Worm (Caenorhabditis elegans) whole organism, mixed stage, embryonic: ENCODE results near the gene msp-38.

Experiments used
- M03D4.4 ChIP-seq: sonication (generic microtip); optimal IDR thresholded peaks from 2 replicates; lab custom pipeline; 2017; ENCODE audit warnings: mild to moderate bottlenecking, missing genetic modification characterization, missing compliant biosample characterization
- bed-3 ChIP-seq: fragments of 200-800 bp; sonication (Bioruptor generic); optimal IDR thresholded peaks from 3 replicates; lab custom pipeline; 2018; ENCODE audit warnings: mild to moderate bottlenecking, missing genetic modification characterization, moderate library complexity, missing compliant biosample characterization
- blmp-1 ChIP-seq: fragments of 150-350 bp; optimal IDR thresholded peaks from 2 replicates; lab custom pipeline; 2014; ENCODE audit warnings: missing biosample characterization, missing genetic modification characterization
- ceh-39 ChIP-seq: fragments of 150-350 bp; optimal IDR thresholded peaks from 2 replicates; lab custom pipeline; 2014; ENCODE audit warnings: missing biosample characterization, missing genetic modification characterization
- ceh-43 ChIP-seq: fragments of 200-800 bp; sonication (Bioruptor generic); optimal IDR thresholded peaks from 2 replicates; lab custom pipeline; 2018; ENCODE audit warnings: mild to moderate bottlenecking, missing genetic modification characterization, moderate library complexity, missing compliant biosample characterization
- ceh-83 ChIP-seq: fragments of 200-800 bp; sonication (Bioruptor generic); optimal IDR thresholded peaks from 2 replicates; lab custom pipeline; 2018; ENCODE audit warnings: mild to moderate bottlenecking, missing genetic modification characterization, missing compliant biosample characterization
- ces-1 ChIP-seq: fragments of 150-350 bp; optimal IDR thresholded peaks from 2 replicates; lab custom pipeline; 2014; ENCODE audit warnings: missing biosample characterization, missing genetic modification reagents, missing genetic modification characterization
- cnd-1 ChIP-seq: fragments of 200-800 bp; sonication (Bioruptor generic); optimal IDR thresholded peaks from 2 replicates; lab custom pipeline; 2018; ENCODE audit warnings: mild to moderate bottlenecking, missing genetic modification characterization, missing compliant biosample characterization
- drap-1 ChIP-seq: fragments of 200-800 bp; sonication (Bioruptor generic); optimal IDR thresholded peaks from 3 replicates; lab custom pipeline; 2018; ENCODE audit warnings: mild to moderate bottlenecking, missing genetic modification characterization, missing compliant biosample characterization
- elt-1 ChIP-seq: sonication (generic microtip); optimal IDR thresholded peaks from 2 replicates; lab custom pipeline; 2017; ENCODE audit warnings: missing genetic modification characterization, mild to moderate bottlenecking, missing compliant biosample characterization, antibody characterized with exemption, moderate library complexity, borderline replicate concordance; ENCODE audit not compliant: insufficient read depth
- elt-3 ChIP-seq: fragments of 150-350 bp; optimal IDR thresholded peaks from 2 replicates; lab custom pipeline; 2014; ENCODE audit warnings: missing biosample characterization, missing genetic modification characterization
- flh-1 ChIP-seq: fragments of 200-800 bp; sonication (Bioruptor generic); optimal IDR thresholded peaks from 2 replicates; lab custom pipeline; 2018; ENCODE audit warnings: mild to moderate bottlenecking, missing genetic modification characterization, moderate library complexity, missing compliant biosample characterization
- ham-2 ChIP-seq: fragments of 200-800 bp; sonication (Bioruptor generic); optimal IDR thresholded peaks from 2 replicates; lab custom pipeline; 2018; ENCODE audit warnings: mild to moderate bottlenecking, missing genetic modification characterization, missing compliant biosample characterization
- hlh-1 ChIP-seq: fragments of 150-350 bp; optimal IDR thresholded peaks from 2 replicates; lab custom pipeline; 2014; ENCODE audit warnings: missing biosample characterization, missing genetic modification reagents, missing genetic modification characterization
- lin-13 ChIP-seq: fragments of 150-350 bp; optimal IDR thresholded peaks from 2 replicates; lab custom pipeline; 2014; ENCODE audit warnings: missing biosample characterization, missing genetic modification characterization
- lin-32 ChIP-seq: fragments of 200-800 bp; sonication (Bioruptor generic); optimal IDR thresholded peaks from 2 replicates; lab custom pipeline; 2018; ENCODE audit warnings: mild to moderate bottlenecking, missing genetic modification characterization, missing compliant biosample characterization
- lsy-2 ChIP-seq: fragments of 150-350 bp; optimal IDR thresholded peaks from 2 replicates; lab custom pipeline; 2014; ENCODE audit warnings: missing biosample characterization, missing genetic modification characterization
- mab-5 ChIP-seq: fragments of 150-350 bp; optimal IDR thresholded peaks from 2 replicates; lab custom pipeline; 2014; ENCODE audit warnings: missing biosample characterization, missing genetic modification characterization
- mep-1 ChIP-seq: fragments of 150-350 bp; optimal IDR thresholded peaks from 2 replicates; lab custom pipeline; 2017; ENCODE audit warnings: missing biosample characterization, missing genetic modification reagents, missing genetic modification characterization, inconsistent platforms
- mls-2 ChIP-seq: sonication (generic microtip); optimal IDR thresholded peaks from 2 replicates; lab custom pipeline; 2016; ENCODE audit warnings: mild to moderate bottlenecking, missing genetic modification characterization, moderate library complexity, missing compliant biosample characterization
- nhr-12 ChIP-seq: fragments of 150-350 bp; optimal IDR thresholded peaks from 2 replicates; lab custom pipeline; 2014; ENCODE audit warnings: missing biosample characterization, missing genetic modification characterization
- nhr-2 ChIP-seq: fragments of 150-350 bp; optimal IDR thresholded peaks from 2 replicates; lab custom pipeline; 2014; ENCODE audit warnings: missing biosample characterization, missing genetic modification characterization
- nhr-237 ChIP-seq: fragments of 150-350 bp; optimal IDR thresholded peaks from 2 replicates; lab custom pipeline; 2014; ENCODE audit warnings: missing biosample characterization, missing genetic modification characterization
- nhr-28 ChIP-seq: fragments of 150-350 bp; optimal IDR thresholded peaks from 2 replicates; lab custom pipeline; 2014; ENCODE audit warnings: missing biosample characterization, missing genetic modification characterization
- nhr-76 ChIP-seq: sonication (generic microtip); optimal IDR thresholded peaks from 2 replicates; lab custom pipeline; 2017; ENCODE audit warnings: missing biosample characterization, missing genetic modification characterization
- pha-4 ChIP-seq: fragments of 150-350 bp; optimal IDR thresholded peaks from 2 replicates; lab custom pipeline; 2018; ENCODE audit warnings: missing biosample characterization, missing genetic modification reagents, missing genetic modification characterization
- sem-2 ChIP-seq: fragments of 200-800 bp; sonication (Bioruptor generic); optimal IDR thresholded peaks from 2 replicates; lab custom pipeline; 2018; ENCODE audit warnings: mild to moderate bottlenecking, missing genetic modification characterization, missing compliant biosample characterization
- snpc-4 ChIP-seq: fragments of 150-350 bp; optimal IDR thresholded peaks from 2 replicates; lab custom pipeline; 2014; ENCODE audit warnings: missing biosample characterization, missing genetic modification characterization
- sptf-1 ChIP-seq: sonication (generic microtip); optimal IDR thresholded peaks from 2 replicates; lab custom pipeline; 2017; ENCODE audit warnings: mild to moderate bottlenecking, missing genetic modification characterization, moderate library complexity, missing compliant biosample characterization
- tbx-8 ChIP-seq: fragments of 200-800 bp; sonication (Bioruptor generic); optimal IDR thresholded peaks from 2 replicates; lab custom pipeline; 2018; ENCODE audit warnings: mild to moderate bottlenecking, missing genetic modification characterization, moderate library complexity, missing compliant biosample characterization
- unc-120 ChIP-seq: sonication (generic microtip); optimal IDR thresholded peaks from 2 replicates; lab custom pipeline; 2017; ENCODE audit warnings: missing genetic modification characterization, missing compliant biosample characterization; ENCODE audit not compliant: poor library complexity, severe bottlenecking
- unc-39 ChIP-seq: fragments of 150-350 bp; optimal IDR thresholded peaks from 2 replicates; lab custom pipeline; 2014; ENCODE audit warnings: missing biosample characterization, missing genetic modification characterization
- unc-62 ChIP-seq: fragments of 150-350 bp; optimal IDR thresholded peaks from 2 replicates; lab custom pipeline; 2014; ENCODE audit warnings: missing biosample characterization, missing genetic modification reagents, missing genetic modification characterization
- zip-8 ChIP-seq: fragments of 150-350 bp; optimal IDR thresholded peaks from 2 replicates; lab custom pipeline; 2014; ENCODE audit warnings: missing biosample characterization, missing genetic modification characterization
- ztf-11 ChIP-seq: fragments of 150-350 bp; optimal IDR thresholded peaks from 2 replicates; lab custom pipeline; 2014; ENCODE audit warnings: missing biosample characterization, missing genetic modification characterization

msp-38 gene

DNA sequence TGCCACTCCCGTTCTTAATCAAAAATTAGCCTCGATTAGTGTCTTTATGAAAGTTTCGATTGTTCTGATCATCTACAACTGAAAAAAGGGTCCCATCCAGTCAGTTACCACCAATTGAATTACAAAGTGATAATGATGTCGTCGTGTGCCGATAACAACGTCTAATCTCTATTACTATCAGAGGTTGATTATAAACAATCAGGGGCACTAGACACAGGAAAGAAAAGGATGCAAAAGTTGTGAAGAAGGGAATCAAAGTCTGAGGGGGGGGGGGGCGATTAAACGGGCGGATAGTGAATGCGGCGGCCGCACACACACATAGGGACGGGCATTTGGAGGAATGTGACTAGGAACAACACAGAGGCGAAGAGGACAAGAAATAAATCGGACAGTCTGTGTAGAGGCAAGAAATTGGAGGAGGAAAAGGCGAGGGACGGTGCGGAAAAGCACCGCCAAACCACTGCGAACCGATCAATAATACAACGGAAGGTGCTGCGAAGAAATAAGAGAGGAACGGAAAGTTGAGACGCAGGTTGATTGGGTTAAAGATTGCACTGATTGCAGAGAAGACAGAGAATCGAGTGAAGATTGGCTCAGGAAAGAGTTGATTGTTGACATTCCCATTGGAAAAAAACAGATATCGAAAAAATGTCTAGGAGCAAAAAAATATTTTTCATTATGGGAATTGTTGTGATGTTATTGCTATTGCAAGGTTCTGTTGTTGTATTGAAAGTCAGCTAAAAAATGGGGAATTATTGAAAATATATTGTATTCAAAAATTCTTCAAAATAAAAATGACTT lies 31.6 kb upstream of the msp-38 start:
- TF ChIP-seq hlh-1 (tag; lab: Kevin White, UChicago) (no peak), bed-3 (GFP tag; lab: Kevin White, UChicago) (no peak), blmp-1 (tag; lab: Kevin White, UChicago) (no peak), ztf-11 (tag; lab: Kevin White, UChicago) (no peak), snpc-4 (tag; lab: Kevin White, UChicago) (no peak), unc-39 (tag; lab: Kevin White, UChicago) (no peak), mls-2 (peak; percentile 51), nhr-2 (tag; lab: Kevin White, UChicago) (no peak), pha-4 (tag; lab: Kevin White, UChicago) (peak; percentile 13), lin-32 (no peak), sptf-1 (tag; lab: Kevin White, UChicago) (peak; percentile 14), nhr-76 (tag; lab: Kevin White, UChicago) (no peak), flh-1 (GFP tag; lab: Kevin White, UChicago) (no peak), cnd-1 (tag; lab: Kevin White, UChicago) (peak; percentile 20), ceh-43 (GFP tag; lab: Kevin White, UChicago) (no peak), elt-3 (tag; lab: Kevin White, UChicago) (no peak), unc-120 (tag; lab: Kevin White, UChicago) (peak; percentile 9), ceh-83 (GFP tag; lab: Kevin White, UChicago) (no peak), nhr-237 (tag; lab: Kevin White, UChicago) (no peak), M03D4.4 (tag; lab: Kevin White, UChicago) (peak; percentile 60), nhr-28 (tag; lab: Kevin White, UChicago) (no peak), tbx-8 (GFP tag; lab: Kevin White, UChicago) (no peak), unc-62 (no peak), lsy-2 (tag; lab: Kevin White, UChicago) (no peak), ces-1 (GFP tag; lab: Kevin White, UChicago) (no peak), sem-2 (GFP tag; lab: Kevin White, UChicago) (no peak), mab-5 (tag; lab: Kevin White, UChicago) (no peak), ham-2 (GFP tag; lab: Kevin White, UChicago) (peak; percentile 22), drap-1 (GFP tag; lab: Kevin White, UChicago) (peak; percentile 63), zip-8 (tag; lab: Kevin White, UChicago) (no peak), nhr-12 (tag; lab: Kevin White, UChicago) (no peak), mep-1 (tag; lab: Kevin White, UChicago) (no peak), ceh-39 (tag; lab: Kevin White, UChicago) (no peak), lin-13 (no peak), elt-1 (no peak)

DNA sequence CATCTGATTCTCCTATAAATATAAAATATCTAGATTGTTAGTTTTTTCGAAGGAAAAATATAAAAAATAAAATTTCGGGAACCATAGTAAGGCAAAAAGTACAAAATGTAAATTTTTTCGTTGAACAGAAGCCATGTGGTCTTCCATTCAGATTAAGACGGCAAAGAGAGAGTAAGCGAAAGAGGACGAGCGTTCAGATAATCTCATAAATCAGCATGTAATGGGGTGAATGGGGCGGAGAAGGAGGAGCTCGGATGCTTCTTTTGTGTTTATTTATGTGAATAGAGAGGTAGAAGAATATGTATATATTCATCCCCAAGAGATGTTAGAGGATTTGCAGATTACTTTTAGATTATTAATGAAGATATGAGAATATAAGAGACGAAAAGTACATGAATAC lies 30.8 kb upstream of the msp-38 start, which contains the start of gene pxf-1:
Gene pxf-1 (minus strand): TSS at position 14 of the 400 bp plus-strand sequence.
- peak; percentile 59 for TF ChIP-seq ces-1 (GFP tag; lab: Kevin White, UChicago)
- TF ChIP-seq nhr-28 (tag; lab: Kevin White, UChicago), result no peak
- TF ChIP-seq ceh-39 (tag; lab: Kevin White, UChicago), result no peak

DNA sequence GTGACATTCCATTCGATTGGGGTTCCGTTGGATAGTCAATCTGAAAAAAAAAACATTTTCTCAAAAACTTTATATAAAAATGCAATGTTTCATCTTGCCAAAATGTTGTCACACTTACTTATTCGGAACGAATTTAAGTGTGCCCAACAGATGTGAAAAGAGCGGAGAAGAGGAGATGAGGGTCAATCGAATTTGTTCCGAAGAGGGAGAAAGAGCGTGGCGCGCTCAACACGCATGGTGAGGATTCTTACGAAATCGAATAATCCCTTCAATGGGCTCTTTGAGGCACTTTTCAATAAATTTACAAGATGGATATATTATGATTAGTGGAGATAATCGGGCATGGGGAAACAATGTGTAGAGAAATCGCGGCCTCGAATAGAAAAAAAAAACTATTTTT lies 27.3 kb upstream of the msp-38 start:
- peak; percentile 99 for TF ChIP-seq ces-1 (GFP tag; lab: Kevin White, UChicago)
- TF ChIP-seq mab-5 (tag; lab: Kevin White, UChicago), result no peak

DNA sequence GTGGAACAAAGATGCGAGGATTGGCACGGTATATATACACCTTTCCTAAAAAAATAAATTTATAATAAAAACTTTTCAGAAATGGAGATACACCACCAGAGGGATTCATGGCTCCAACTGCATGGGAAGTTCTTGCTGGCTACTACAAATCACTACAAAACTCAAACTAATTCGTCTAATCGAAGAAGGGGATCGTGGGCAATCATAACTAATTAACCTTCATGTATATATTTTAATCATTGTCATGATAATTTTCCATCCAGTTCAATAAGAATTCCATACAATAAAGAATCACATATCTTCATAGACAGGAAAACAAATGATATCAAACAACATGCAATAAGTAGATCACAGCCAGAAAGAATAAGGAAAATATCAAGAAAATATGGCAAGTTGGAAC lies 20.5 kb upstream of the msp-38 start:
- TF ChIP-seq mls-2 (no peak), hlh-1 (tag; lab: Kevin White, UChicago) (no peak)
- TF ChIP-seq, all 35 proteins: peak for 0
